Fruit fly (Drosophila melanogaster): Measurements from ENCODE around the gene Polr2J.

Polr2J gene

DNA sequence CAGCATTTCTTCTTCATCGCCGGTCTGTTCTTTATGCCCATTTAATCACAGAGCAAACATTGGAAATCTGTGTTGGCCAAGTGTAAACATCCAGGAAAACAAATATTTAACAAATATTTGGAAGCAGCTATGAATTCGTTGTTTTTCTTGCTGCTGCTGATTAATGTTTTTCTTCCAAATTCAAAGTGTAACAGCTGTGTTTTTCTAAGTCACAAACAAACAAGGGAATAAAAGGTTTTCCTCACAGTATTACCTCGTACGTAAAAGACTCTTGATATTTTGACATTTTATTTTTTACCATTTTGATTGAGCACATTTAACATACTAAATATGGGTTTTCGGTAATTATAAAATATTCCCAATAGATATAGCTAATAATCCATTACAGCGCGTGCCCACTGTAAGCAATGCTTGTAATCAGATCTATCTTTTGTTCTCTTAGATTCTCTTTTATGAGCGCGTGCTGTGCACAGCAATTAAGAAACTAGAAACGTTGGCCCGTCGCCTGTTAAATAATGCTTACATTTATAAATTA lies 31.4 kb downstream of the Polr2J start (continued):
- TF ChIP-seq Dip2 (GFP tag; IDR thresholded peaks at IDR 0.05) (peak; percentile 26; the same call in 1 of the 2 replicates), CG18599 (GFP tag; optimal IDR thresholded peaks at IDR 0.05) (peak; percentile 98), aop (GFP tag; IDR thresholded peaks at IDR 0.05) (peak; percentile 79), CG32532 (GFP tag; IDR thresholded peaks at IDR 0.05) (peak; percentile 94), CG1792 (GFP tag; optimal IDR thresholded peaks at IDR 0.05) (peak; percentile 99), al (GFP tag; IDR thresholded peaks at IDR 0.05) (peak; percentile 86), crp (GFP tag; optimal IDR thresholded peaks at IDR 0.05) (peak; percentile 28 to 65), CG1602 (GFP tag; optimal IDR thresholded peaks at IDR 0.05) (peak; percentile 93), CG33213 (GFP tag; optimal IDR thresholded peaks at IDR 0.05) (peak; percentile 99), CG18262 (tag; optimal IDR thresholded peaks at IDR 0.05) (peak; percentile 96), Ets65A (GFP tag) (peak; percentile 97), BtbVII (GFP tag; optimal IDR thresholded peaks at IDR 0.05) (peak; percentile 99), ham (GFP tag; IDR thresholded peaks at IDR 0.05) (peak; percentile 74; the same call in 1 of the 2 replicates), ap (GFP tag; IDR thresholded peaks at IDR 0.05) (peak; percentile 89), nerfin-1 (tag; optimal IDR thresholded peaks at IDR 0.05) (peak; percentile 97), CG34422 (GFP tag; IDR thresholded peaks at IDR 0.05) (peak; percentile 95), CG1233 (GFP tag; optimal IDR thresholded peaks at IDR 0.05) (peak; percentile 99), crol (GFP tag; IDR thresholded peaks at IDR 0.05) (peak; percentile 36; the same call in 1 of the 2 replicates), zfh2 (GFP tag; optimal IDR thresholded peaks at IDR 0.05) (peak; percentile 83), grau (tag; optimal IDR thresholded peaks at IDR 0.05) (peak; percentile 99), Lpt (GFP tag; optimal IDR thresholded peaks at IDR 0.05) (no peak), CG17912 (GFP tag; optimal IDR thresholded peaks at IDR 0.05) (peak; percentile 86), grn (GFP tag; optimal IDR thresholded peaks at IDR 0.05) (peak; percentile 99), CG2712 (tag; optimal IDR thresholded peaks at IDR 0.05) (peak; percentile 96), CG8281 (tag; optimal IDR thresholded peaks at IDR 0.05) (peak; percentile 91), Trl (optimal IDR thresholded peaks at IDR 0.05) (no peak), Trl (GFP tag; optimal IDR thresholded peaks at IDR 0.05) (peak; percentile 99), maf-S (GFP tag; optimal IDR thresholded peaks at IDR 0.05) (peak; percentile 93), HLHmδ (GFP tag; optimal IDR thresholded peaks at IDR 0.05) (peak; percentile 98), CG12744 (GFP tag; optimal IDR thresholded peaks at IDR 0.05) (peak; percentile 94), sisA (GFP tag; IDR thresholded peaks at IDR 0.05) (peak; percentile 93), CG16863 (GFP tag; optimal IDR thresholded peaks at IDR 0.05) (peak; percentile 92), CG3847 (GFP tag; IDR thresholded peaks at IDR 0.05) (peak; percentile 94), vvl (GFP tag; IDR thresholded peaks at IDR 0.05) (peak; percentile 97), disco-r (GFP tag; optimal IDR thresholded peaks at IDR 0.05) (peak; percentile 80), Gsc (GFP tag; IDR thresholded peaks at IDR 0.05) (no peak; the same call in 1 of the 2 replicates), Pdp1 (GFP tag; optimal IDR thresholded peaks at IDR 0.05) (peak; percentile 94), Drgx (GFP tag; IDR thresholded peaks at IDR 0.05) (peak; percentile 89), CG7372 (GFP tag; IDR thresholded peaks at IDR 0.05) (peak; percentile 93), H2.0 (GFP tag; IDR thresholded peaks at IDR 0.05) (peak; percentile 95), cad (GFP tag; optimal IDR thresholded peaks at IDR 0.05) (no peak), Gug (GFP tag; IDR thresholded peaks at IDR 0.05) (peak; percentile 87), CG10462 (GFP tag; optimal IDR thresholded peaks at IDR 0.05) (peak; percentile 95), Dref (GFP tag; IDR thresholded peaks at IDR 0.05) (no peak), MESR4 (GFP tag; optimal IDR thresholded peaks at IDR 0.05) (peak; percentile 31), CG42726 (GFP tag; IDR thresholded peaks at IDR 0.05; ENCODE audit: partially characterized antibody) (no peak), Taf1 (GFP tag; IDR thresholded peaks at IDR 0.05) (peak; percentile 87), CrebB (tag; optimal IDR thresholded peaks at IDR 0.05) (peak; percentile 91), Oli (tag; optimal IDR thresholded peaks at IDR 0.05) (peak; percentile 94), CG9932 (GFP tag; IDR thresholded peaks at IDR 0.05) (peak; percentile 91), Dek (tag; optimal IDR thresholded peaks at IDR 0.05) (peak; percentile 93), ewg (GFP tag; optimal IDR thresholded peaks at IDR 0.05) (peak; percentile 78)
